Worm (Caenorhabditis elegans): ENCODE data around the gene F17C11.6.

DNA sequence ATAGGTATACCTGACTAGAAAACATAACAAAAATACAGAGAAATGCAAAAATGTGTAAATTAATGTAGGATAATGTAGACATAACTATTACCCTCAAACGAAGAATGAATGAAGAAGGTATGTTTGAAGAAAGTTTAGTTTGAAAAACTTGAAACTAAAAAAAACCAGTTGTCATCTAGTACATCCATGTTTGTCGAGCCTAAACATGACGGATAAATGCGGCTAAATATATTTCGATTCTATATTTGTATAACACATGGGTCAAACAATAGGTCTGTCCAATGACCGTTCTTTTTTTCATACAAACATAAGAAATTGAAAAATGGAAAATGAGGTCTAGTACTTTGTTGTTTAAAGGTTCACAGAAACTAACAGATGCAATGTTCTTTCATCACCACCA lies 15.1 kb downstream of the F17C11.6 start, which contains the start of gene F17C11.22:
- TF ChIP-seq nhr-11 (tag; optimal IDR thresholded peaks at IDR 0.05) (no peak), snpc-4 (tag; optimal IDR thresholded peaks at IDR 0.05) (no peak), lin-1 (GFP tag; IDR thresholded peaks at IDR 0.05) (no peak), unc-62 (GFP tag; optimal IDR thresholded peaks at IDR 0.05 in 1 of 2) (no peak), unc-62 (tag; optimal IDR thresholded peaks at IDR 0.05) (no peak), mdt-29 (GFP tag; IDR thresholded peaks at IDR 0.05) (no peak)

Data from whole organism, L4 larva.